Fruit fly (Drosophila melanogaster): ENCODE results near the gene asl.

The asl gene

DNA sequence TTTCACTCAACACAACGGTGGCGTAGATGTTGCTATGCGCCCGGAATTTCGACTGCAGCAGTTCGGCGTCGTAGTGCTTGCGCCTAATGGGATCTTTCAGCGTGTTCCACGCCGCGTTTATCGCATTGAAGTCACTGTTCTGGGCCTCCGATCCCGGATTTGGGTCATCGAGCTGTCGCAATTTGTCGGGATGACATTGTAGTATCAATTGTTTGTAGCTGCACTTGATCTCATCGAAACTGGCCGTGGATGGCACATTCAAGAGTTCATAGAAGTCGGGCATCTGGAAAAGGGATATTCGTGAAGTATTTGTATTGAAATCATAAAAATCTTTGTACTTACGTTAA, 16.0 kb upstream of the asl start:
- TF ChIP-seq woc (GFP tag; optimal IDR thresholded peaks at IDR 0.05) = no peak

DNA sequence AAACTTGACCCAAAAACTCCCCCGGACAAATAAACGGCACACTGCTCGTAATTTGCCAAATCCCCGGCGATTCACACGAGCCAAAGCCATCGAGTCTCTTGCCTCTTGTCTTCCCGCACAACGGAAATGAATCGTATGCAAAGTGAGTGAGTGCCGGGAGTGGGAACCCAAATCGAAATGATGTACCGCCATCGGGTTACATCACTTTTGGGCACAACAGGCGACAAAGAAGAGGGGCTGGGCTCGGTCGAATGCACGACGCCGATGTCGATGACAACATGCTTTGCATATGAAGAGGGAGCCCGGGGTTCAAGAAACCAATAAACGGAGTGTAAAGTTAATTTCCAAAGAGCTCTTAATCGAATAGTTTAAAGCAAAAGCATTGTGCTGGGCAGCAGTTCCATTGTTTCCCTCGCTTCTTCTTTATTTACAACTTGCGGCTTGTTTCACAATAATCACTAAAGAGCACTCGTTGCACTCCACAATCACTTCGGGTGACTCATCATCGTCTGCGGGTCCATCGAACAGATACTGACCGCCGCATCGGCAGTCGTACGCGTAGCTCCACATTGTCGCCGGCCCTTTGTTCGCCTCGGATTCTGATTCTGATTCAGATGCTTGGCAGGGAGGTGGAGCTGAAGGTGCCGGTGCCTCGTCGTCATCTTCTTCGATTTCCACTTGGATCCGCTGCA, 15.5 kb upstream of the asl start:
- TF ChIP-seq Rel (GFP tag; optimal IDR thresholded peaks at IDR 0.05) (no peak), Rel (tag; optimal IDR thresholded peaks at IDR 0.05) (peak; percentile 15), Dfd (GFP tag; optimal IDR thresholded peaks at IDR 0.05) (no peak)

DNA sequence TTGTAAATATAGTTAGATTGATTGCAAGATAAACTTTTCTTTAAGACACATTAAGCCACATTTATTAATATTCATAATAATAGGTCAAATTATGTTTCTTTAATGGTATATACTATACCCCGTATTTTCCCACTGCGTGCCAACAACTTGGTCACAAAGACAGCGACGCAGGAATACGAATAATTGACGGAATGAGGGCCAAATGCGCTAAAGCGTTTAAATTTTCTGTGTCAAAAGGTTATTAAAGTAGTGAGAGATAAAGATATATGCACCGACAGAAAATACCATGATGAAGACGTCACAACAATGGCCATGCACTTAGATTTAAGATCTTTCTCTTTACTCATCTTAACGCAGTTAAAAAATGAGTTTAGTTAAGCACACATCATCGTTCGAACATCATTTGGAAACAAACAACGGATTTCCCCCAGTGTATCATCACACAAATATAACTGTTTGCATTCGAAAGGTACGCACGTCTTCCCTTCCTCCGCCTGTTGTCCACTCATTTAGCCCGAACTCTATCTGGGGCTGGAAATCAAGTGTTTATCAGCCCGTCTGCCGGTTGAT, 14.1 kb upstream of the asl start:
- no peak for TF ChIP-seq Dfd (GFP tag; optimal IDR thresholded peaks at IDR 0.05)
- no peak for TF ChIP-seq CG9705 (GFP tag; optimal IDR thresholded peaks at IDR 0.05)
- TF ChIP-seq dsf (GFP tag; optimal IDR thresholded peaks at IDR 0.05; ENCODE audit: borderline replicate concordance) = no peak
- no peak for TF ChIP-seq pan (optimal IDR thresholded peaks at IDR 0.05)
- no peak for TF ChIP-seq lola (GFP tag; optimal IDR thresholded peaks at IDR 0.05)
- no peak for TF ChIP-seq usp (GFP tag; optimal IDR thresholded peaks at IDR 0.05)
- TF ChIP-seq Hr83 (GFP tag; optimal IDR thresholded peaks at IDR 0.05; ENCODE audit: poor library complexity, severe bottlenecking) = peak; percentile 60
- TF ChIP-seq OdsH (GFP tag; optimal IDR thresholded peaks at IDR 0.05) = peak; percentile 59
- TF ChIP-seq dl (GFP tag; optimal IDR thresholded peaks at IDR 0.05; ENCODE audit: insufficient read depth in 1 of 2, partially characterized antibody in 2 of 2) = no peak
- no peak for TF ChIP-seq Jra (GFP tag; optimal IDR thresholded peaks at IDR 0.05)
- peak; percentile 3 for TF ChIP-seq Mio (GFP tag; optimal IDR thresholded peaks at IDR 0.05)
- peak; percentile 32 for TF ChIP-seq woc (GFP tag; optimal IDR thresholded peaks at IDR 0.05)
- no peak for TF ChIP-seq jim (GFP tag; optimal IDR thresholded peaks at IDR 0.05)
- TF ChIP-seq fru (GFP tag; optimal IDR thresholded peaks at IDR 0.05) = peak; percentile 67
- peak; percentile 22 for TF ChIP-seq Hnf4 (GFP tag; optimal IDR thresholded peaks at IDR 0.05)
- TF ChIP-seq br (GFP tag; optimal IDR thresholded peaks at IDR 0.05) = peak; percentile 8
- TF ChIP-seq Rel (GFP tag; optimal IDR thresholded peaks at IDR 0.05) = no peak
- TF ChIP-seq Rel (tag; optimal IDR thresholded peaks at IDR 0.05) = no peak
- TF ChIP-seq HLH106 (tag; optimal IDR thresholded peaks at IDR 0.05) = peak; percentile 38
- peak; percentile 71 for TF ChIP-seq h (GFP tag; optimal IDR thresholded peaks at IDR 0.05)
- TF ChIP-seq ey (GFP tag; optimal IDR thresholded peaks at IDR 0.05) = peak; percentile 67
- TF ChIP-seq Vsx2 (GFP tag; optimal IDR thresholded peaks at IDR 0.05; ENCODE audit: partially characterized antibody) = no peak
- TF ChIP-seq tai (GFP tag; optimal IDR thresholded peaks at IDR 0.05) = no peak
- peak; percentile 58 for TF ChIP-seq psq (GFP tag; optimal IDR thresholded peaks at IDR 0.05)
- TF ChIP-seq rgr (GFP tag; optimal IDR thresholded peaks at IDR 0.05) = peak; percentile 72
- TF ChIP-seq dmrt93B (GFP tag; optimal IDR thresholded peaks at IDR 0.05) = peak; percentile 41
- peak; percentile 60 for TF ChIP-seq sv (GFP tag; optimal IDR thresholded peaks at IDR 0.05)
- peak in 1 of 2 experiments; percentile 68 for TF ChIP-seq foxo (GFP tag; optimal IDR thresholded peaks at IDR 0.05)
- peak; percentile 50 for TF ChIP-seq Sp1 (GFP tag; optimal IDR thresholded peaks at IDR 0.05)

DNA sequence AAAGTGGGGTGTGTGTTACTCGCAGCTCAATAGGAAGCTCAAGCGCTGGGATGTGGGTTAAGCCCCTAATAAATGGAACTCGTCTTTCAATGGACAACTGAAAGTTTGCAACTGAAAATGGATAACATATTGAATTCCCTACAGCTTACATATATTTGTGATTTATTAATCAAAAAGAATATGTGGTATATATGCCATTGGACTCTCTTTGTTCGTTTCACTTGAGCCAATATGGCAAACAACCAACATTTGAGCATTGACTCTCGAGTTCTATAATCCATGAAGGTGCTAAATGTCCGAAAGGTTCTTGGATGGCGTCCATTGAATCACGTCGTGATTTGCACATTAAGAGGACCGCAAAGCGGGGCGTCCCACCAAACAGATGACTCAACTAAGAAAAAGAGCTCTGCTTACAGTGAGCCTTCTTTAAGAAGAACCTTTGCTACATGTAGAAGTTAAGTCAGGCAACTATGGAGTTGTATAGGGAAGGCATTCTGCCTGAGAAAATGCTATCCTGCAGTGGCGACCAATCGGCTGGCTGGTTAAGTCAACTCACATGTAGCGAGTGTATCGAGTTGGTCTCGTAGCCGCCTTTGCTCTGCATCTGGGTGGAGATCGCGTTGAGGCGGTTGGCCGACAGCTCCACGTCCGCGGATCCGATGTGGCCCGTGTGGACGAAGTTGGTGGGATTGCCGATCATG, 11.7 kb upstream of the asl start:
- peak; percentile 12 for TF ChIP-seq fru (GFP tag; optimal IDR thresholded peaks at IDR 0.05)
- TF ChIP-seq foxo (GFP tag; optimal IDR thresholded peaks at IDR 0.05) = peak in 1 of 2 experiments; percentile 23
- TF ChIP-seq tai (GFP tag; optimal IDR thresholded peaks at IDR 0.05) = no peak
- TF ChIP-seq CG32264 (GFP tag; optimal IDR thresholded peaks at IDR 0.05) = no peak
- TF ChIP-seq ey (GFP tag; optimal IDR thresholded peaks at IDR 0.05) = peak; percentile 18
- TF ChIP-seq HLH106 (tag; optimal IDR thresholded peaks at IDR 0.05) = peak; percentile 6
- TF ChIP-seq Rel (GFP tag; optimal IDR thresholded peaks at IDR 0.05) = no peak
- peak; percentile 87 for TF ChIP-seq Rel (tag; optimal IDR thresholded peaks at IDR 0.05)

DNA sequence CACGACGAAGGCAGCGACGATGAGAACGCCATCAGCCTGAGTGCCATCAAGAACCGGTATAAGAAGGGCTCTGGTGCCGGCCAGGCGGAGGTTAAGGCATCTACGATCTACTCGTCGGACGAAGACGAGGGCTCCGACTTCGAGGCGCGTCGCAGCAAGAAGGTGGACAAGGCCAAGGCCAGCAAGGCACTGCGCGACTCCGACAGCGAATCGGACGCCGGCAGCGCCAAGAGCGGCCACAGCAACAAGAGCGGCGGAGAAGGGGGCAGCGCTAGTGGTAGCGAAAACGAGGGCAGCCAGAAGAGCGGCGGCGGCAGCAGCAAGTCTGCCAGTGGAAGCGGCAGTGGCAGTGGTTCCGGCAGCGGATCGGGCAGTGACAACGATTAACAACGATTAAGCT, 9.1 kb upstream of the asl start:
- TF ChIP-seq woc (GFP tag; optimal IDR thresholded peaks at IDR 0.05) = no peak
- no peak for TF ChIP-seq Hnf4 (GFP tag; optimal IDR thresholded peaks at IDR 0.05)
- no peak for TF ChIP-seq Abd-B (GFP tag; optimal IDR thresholded peaks at IDR 0.05)
- TF ChIP-seq Sp1 (GFP tag; optimal IDR thresholded peaks at IDR 0.05) = no peak
